Worm (Caenorhabditis elegans): ENCODE results near the gene kin-18.

The kin-18 gene

DNA sequence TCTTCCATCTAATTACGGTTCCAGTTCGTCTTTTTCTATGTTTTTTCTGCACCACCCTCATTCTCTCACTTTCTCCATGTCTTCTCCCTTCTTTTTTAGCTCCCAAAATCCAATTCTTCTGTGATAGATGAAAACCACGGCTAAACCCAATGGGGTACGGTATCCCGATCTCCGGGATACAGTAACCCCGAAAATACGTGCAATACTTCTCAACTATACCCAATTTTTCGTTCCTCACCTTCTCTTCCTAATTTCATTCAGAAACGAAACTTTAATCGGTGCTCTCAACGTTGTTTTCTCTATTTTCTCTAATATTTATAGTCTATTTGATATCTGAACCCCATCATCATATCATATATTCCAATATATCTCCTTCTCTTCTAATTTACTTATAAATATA is 5.2 kb downstream of the kin-18 start (continued):
- TF ChIP-seq irx-1 (tag; optimal IDR thresholded peaks at IDR 0.05), result no peak
- no peak for TF ChIP-seq efl-3 (GFP tag; optimal IDR thresholded peaks at IDR 0.05)
- TF ChIP-seq elt-2 (tag; optimal IDR thresholded peaks at IDR 0.05), result no peak
- no peak for TF ChIP-seq snu-23 (GFP tag; optimal IDR thresholded peaks at IDR 0.05)
- no peak for TF ChIP-seq ceh-90 (tag; optimal IDR thresholded peaks at IDR 0.05)

DNA sequence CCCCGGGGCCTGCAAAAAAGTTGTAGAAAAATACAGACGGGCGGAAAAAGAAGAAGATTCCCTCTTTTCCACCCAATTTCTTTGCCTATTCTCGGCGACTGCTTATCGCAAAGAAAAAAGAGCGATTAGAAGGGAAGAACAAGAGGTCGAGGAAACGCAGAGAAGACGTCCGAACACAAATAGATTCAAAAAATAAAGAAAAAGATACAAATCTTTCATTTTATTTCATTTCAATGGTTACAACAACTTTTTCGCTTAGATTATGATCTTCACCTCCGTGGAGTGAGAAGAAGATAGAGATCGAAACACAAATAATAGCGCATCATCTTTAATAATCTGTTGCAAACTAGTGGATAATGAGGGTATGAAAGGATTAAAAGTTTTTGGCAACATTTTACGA is 13.6 kb downstream of the kin-18 start:
- TF ChIP-seq elt-3 (tag; optimal IDR thresholded peaks at IDR 0.05) (no peak), nhr-77 (tag; optimal IDR thresholded peaks at IDR 0.05) (peak; percentile 9), skn-1 (tag; optimal IDR thresholded peaks at IDR 0.05) (no peak), efl-3 (GFP tag; optimal IDR thresholded peaks at IDR 0.05) (peak; percentile 43), nhr-71 (tag; optimal IDR thresholded peaks at IDR 0.05) (peak; percentile 53), snu-23 (GFP tag; optimal IDR thresholded peaks at IDR 0.05) (peak; percentile 9), blmp-1 (tag; optimal IDR thresholded peaks at IDR 0.05) (peak; percentile 69), sptf-1 (tag; optimal IDR thresholded peaks at IDR 0.05) (no peak), mep-1 (tag; optimal IDR thresholded peaks at IDR 0.05) (peak; percentile 58), ama-1 (optimal IDR thresholded peaks at IDR 0.05) (no peak), lin-14 (GFP tag; optimal IDR thresholded peaks at IDR 0.05) (peak; percentile 81), unc-62 (GFP tag; optimal IDR thresholded peaks at IDR 0.05) (no peak), nhr-85 (tag) (peak; percentile 91), lsy-2 (tag; optimal IDR thresholded peaks at IDR 0.05) (peak in 1 of 2 experiments; percentile 6), nhr-20 (tag; optimal IDR thresholded peaks at IDR 0.05) (peak; percentile 36)

DNA sequence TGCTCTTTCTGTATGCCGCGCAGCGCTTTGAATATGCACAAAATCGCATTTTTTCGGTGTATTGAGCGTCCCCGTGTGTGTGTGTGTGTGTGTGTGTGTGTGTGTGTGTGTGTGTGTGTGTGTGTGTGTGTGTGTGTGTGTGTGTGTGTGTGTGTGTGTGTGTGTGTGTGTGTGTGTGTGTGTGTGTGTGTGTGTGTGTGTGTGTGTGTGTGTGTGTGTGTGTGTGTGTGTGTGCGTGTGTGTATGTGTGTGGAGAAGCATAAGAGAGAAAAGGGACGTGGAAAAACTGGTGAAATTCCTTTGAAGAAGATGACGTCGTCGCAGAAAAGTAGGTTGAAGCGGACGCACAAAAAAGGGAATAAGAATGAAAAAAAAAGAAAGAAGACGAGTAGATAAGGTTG is 15.0 kb downstream of the kin-18 start:
- TF ChIP-seq tbx-2 (tag; optimal IDR thresholded peaks at IDR 0.05) (peak; percentile 44), ceh-8 (GFP tag; optimal IDR thresholded peaks at IDR 0.05) (peak; percentile 79), lin-14 (GFP tag; optimal IDR thresholded peaks at IDR 0.05) (peak; percentile 94), pax-3 (tag; optimal IDR thresholded peaks at IDR 0.05) (peak; percentile 75), swsn-7 (tag; optimal IDR thresholded peaks at IDR 0.05) (peak; percentile 62), lsy-2 (tag; optimal IDR thresholded peaks at IDR 0.05) (peak in 1 of 2 experiments; percentile 21), isw-1 (GFP tag; IDR thresholded peaks at IDR 0.05) (0 out of 2 replicates have a peak, but pooled peaks have one; percentile 22), dpl-1 (GFP tag; optimal IDR thresholded peaks at IDR 0.05) (peak in 1 of 3 experiments; percentile 1), nhr-85 (tag) (peak; percentile 79), nhr-47 (tag; optimal IDR thresholded peaks at IDR 0.05) (peak; percentile 70), hlh-17 (GFP tag; optimal IDR thresholded peaks at IDR 0.05; ENCODE audit: borderline replicate concordance) (peak; percentile 60), xbp-1 (tag; optimal IDR thresholded peaks at IDR 0.05) (peak; percentile 5), nhr-19 (GFP tag; conservative IDR thresholded peaks at IDR 0.05) (peak; percentile 42; the same call in 1 of the 2 replicates), elt-2 (tag; optimal IDR thresholded peaks at IDR 0.05) (peak; percentile 40), unc-86 (tag; optimal IDR thresholded peaks at IDR 0.05) (peak; percentile 70), nhr-71 (tag; optimal IDR thresholded peaks at IDR 0.05) (peak; percentile 41), fkh-10 (GFP tag; optimal IDR thresholded peaks at IDR 0.05) (peak; percentile 65), irx-1 (tag; optimal IDR thresholded peaks at IDR 0.05) (peak; percentile 46), ceh-82 (tag; optimal IDR thresholded peaks at IDR 0.05) (peak in 1 of 3 experiments; percentile 2), blmp-1 (tag; optimal IDR thresholded peaks at IDR 0.05) (peak; percentile 49), fkh-8 (tag; optimal IDR thresholded peaks at IDR 0.05) (peak; percentile 73), zip-4 (GFP tag; optimal IDR thresholded peaks at IDR 0.05) (peak; percentile 50)

DNA sequence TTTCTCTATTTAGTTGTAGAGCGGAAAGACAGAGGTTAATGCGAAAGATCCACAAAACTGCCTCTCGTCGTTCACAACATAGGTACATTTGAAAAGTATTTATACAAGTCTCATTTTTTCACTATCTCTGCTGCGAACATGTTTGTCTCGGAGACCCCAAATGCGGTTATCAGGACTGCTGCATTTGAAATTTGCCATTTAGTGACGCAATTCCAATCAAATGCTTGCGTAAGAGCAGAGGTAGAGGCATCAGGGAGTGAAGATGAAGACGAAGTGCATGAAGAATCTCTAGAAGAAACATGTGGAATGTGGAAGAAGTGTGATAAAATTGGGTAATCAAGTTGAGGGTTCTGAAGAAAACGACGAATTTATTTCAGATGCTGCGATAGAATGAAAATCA is 15.7 kb downstream of the kin-18 start:
- peak; percentile 75 for TF ChIP-seq dsc-1 (tag; optimal IDR thresholded peaks at IDR 0.05)
- TF ChIP-seq efl-3 (GFP tag; optimal IDR thresholded peaks at IDR 0.05), result no peak

DNA sequence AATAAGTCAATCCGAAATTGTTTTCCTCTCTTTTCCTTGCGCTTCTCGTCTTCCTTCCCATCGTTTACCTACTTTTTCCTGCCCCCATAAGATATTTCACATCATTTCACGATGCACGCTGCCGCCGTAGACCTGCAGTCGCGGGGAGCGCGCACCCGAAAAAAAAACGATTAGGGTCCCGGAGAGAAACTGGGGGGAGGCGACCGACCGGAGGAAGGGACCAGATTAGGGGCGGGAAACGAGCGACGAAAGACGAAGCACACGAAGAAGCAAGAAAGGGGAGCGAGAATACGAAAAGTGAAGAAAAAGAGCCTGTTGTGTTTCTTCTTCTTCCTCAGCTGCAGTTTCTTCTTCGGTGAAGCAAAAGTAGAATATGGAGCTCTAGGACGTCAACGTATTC is 16.8 kb downstream of the kin-18 start:
- TF ChIP-seq nhr-71 (tag; optimal IDR thresholded peaks at IDR 0.05), result peak; percentile 15
- TF ChIP-seq fkh-10 (GFP tag; optimal IDR thresholded peaks at IDR 0.05), result peak; percentile 68
- peak in 1 of 3 experiments; percentile 57 for TF ChIP-seq ceh-82 (tag; optimal IDR thresholded peaks at IDR 0.05)
- TF ChIP-seq swsn-7 (tag; optimal IDR thresholded peaks at IDR 0.05), result peak; percentile 5
- TF ChIP-seq ceh-88 (GFP tag; IDR thresholded peaks at IDR 0.05), result no peak
- TF ChIP-seq tbx-2 (tag; optimal IDR thresholded peaks at IDR 0.05), result peak; percentile 20
- peak; percentile 83 for TF ChIP-seq lin-14 (GFP tag; optimal IDR thresholded peaks at IDR 0.05)
- no peak for TF ChIP-seq egl-27 (tag; optimal IDR thresholded peaks at IDR 0.05)
